Fruit fly (Drosophila melanogaster): ENCODE data around the gene Inx5.

The Inx5 gene

DNA sequence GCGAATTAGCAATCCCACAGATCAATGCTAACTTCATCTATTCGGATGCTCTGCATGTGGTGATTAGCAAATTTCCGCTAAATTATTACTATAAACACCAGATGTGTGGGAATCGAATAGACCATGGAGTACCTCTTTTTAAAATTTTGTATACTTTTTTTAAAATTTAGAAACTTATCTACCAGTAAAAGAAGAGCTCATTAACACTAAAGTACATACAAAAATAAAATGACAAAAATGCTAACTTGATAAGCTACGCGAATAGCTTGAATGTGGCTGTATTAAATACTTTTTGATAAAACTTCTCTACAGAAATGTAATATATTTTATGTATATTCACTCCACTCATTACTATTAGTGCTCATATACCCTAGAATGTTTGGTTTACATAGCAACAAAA is 3.4 kb upstream of the Inx5 start:
- peak; percentile 44 for TF ChIP-seq noc (tag; optimal IDR thresholded peaks at IDR 0.05)

DNA sequence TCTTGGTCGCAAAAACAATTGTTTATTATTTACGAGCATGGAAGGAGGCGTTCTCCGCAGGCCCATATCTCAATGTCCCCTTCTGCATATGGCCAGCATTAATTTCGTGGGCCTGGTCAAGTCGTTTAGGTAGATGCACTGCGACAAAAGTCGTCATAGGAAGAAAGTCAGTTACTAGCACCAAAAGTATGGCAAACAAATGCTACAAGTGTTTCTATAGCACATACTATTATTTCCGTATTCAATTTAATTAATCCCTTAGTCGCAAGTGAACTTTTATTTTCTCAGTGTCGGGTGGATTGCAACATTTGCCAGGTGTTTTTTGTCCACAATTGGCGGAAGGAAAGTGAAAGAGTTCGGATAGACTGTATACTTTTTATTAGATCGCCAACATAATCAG is 2.3 kb upstream of the Inx5 start:
- no peak for TF ChIP-seq noc (tag; optimal IDR thresholded peaks at IDR 0.05)

DNA sequence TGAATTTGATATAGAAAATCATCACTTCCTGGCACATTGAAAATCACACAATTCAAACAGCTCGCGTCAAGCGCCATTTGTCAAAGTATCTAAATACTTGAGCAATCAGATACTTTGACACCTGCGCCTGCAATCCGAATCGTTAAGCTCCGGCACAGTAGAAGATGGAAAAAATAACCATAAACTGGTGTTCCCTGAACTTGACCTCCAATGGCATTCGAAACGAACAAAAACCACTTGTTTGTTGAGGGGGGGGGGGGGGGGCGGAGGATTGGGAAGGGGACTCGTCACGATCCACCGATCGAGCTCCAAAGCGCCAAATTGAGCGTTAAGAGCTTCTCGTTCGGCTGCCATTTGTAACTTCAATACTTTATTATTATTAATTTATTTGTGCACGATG is 1.2 kb upstream of the Inx5 start:
- no peak for TF ChIP-seq noc (tag; optimal IDR thresholded peaks at IDR 0.05)

DNA sequence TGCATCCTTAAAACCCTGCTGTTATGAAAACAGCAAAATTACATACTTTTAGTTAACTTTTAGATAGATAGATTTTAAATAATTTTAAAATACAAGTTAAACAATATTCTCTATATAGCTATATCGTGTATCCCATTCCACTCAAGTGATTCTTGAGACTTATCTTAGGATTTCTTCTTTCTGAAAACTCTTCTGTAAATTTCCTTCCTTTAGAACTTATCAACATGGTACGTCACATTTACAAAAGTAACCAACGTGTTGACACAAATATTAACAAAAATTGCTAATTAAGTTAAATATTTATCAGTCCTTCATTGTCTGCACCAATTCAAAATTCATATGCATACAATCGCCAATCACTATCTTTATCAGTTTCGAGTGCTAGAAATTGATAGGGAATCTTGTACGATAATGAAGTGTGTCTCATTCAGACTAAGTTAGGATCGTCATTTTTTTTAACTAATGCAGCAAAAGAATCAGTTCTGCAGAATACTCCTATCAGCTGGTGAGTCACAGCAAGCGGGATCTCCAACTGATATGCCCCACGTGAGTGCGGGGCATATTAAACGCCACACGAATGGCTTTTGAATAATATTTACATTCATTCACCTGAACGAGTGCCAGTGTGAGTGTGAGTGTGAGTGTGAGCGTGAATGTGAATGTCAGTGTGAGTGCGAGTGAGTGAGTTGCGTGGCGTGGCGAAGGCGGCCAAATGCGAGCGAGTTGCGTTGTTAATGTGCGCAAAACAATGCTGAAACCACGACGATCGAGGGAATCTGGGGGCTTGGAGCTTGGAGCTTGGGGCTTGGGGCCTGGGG is 2.9 kb downstream of the Inx5 start:
- TF ChIP-seq noc (tag; optimal IDR thresholded peaks at IDR 0.05) = no peak

DNA sequence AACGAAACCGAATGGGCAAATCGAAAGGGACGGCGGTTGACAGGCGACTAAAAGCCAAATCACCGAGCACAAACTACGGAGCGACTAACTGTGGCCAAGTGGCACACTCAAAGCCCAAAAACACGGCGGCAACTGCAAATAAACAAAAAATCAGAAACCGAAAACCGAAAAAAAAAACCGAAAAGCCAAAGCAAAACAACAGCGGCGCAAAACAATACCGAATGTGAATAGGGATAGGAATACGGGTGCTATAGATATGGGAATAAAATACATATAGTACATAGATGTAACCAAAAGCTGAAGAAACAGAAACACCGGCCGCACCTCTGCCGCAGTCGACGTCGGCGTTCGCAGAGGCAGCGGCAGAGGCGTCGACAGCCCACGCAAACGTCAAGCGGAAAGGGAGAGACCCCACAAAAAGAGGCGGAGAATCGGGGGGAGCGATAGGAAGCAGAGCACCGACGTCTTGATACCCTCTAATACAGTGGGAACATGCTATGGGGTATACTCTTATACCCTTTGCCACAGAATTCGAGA is 3.6 kb downstream of the Inx5 start, which contains the start of gene RhoGAP18B:
RhoGAP18B (minus strand) TSS at position 51 of the 537 bp plus-strand sequence.
- TF ChIP-seq noc (tag; optimal IDR thresholded peaks at IDR 0.05) = no peak

DNA sequence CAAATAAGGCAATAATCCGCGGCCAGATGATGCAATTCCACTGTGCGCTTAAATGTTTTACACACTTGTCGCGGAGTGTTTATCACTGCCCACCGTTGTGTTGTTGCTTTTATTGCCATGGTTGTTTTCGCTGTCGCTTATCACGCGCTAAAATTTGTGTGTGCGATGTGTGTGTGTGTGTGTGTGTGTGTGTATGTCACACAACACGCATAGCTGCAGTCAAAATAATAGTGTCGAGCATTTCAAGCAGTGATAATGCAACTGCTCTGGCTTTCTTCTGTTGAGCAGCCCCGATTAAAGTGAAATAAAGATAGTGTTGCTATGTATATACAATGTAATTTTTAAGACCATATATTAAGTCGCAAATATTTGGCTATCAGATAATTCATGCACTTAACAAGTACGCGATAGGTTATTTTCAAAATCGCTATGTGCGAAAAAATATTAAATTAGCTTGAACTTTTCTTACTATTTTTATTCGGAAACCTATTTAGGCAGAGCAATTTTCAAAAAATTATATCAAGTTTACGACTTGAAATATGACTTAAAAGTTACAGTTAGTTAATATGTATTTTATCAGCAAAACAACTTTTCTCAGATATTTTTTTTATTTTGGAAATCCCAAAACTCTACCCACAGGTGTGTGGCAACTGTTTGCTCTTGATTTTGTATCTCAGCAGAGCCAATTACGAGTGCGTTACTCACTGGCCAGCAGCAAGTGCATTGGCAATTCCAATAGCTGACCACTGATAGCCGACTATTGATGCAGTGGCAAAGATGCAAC is 4.3 kb downstream of the Inx5 start:
- TF ChIP-seq noc (tag; optimal IDR thresholded peaks at IDR 0.05) = peak; percentile 52

DNA sequence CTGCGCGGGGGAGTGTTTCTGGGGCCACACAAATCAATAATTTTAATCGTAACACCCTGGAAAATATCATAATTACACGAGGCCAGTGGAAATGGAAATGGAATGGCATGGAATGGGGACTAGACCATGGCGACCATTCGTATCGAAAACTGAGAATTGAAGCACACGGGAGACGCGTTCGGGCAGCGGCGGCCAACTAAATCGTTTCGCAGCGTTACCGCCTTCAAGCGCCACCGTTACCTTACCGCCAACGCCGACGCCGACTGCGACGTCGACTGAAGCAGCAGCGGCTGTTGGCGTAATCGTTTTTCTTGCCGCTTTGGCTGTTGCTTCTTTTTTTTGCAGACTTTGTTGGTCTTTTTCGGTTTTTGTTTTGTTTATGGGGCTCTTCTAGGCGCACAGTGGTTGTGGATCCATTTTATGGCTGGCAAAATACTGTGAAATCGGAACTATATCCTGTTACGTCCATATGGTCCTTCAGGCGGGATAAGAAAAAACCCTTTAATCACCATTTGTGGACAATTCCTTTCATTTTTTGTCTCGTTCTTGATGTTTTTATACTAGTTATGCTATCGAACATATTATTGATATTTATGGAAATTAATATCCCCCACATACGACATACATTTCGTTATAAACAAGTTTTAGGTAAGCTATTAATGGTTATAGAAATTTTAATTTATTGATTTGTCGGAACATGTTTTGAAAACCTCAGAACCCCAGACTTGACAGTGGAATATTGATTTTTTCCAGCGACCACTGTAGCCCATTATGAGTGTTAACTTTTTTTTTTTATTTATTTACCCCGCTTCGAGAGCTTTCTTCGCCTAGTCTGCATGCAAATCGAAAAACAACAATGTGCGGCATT is 5.3 kb downstream of the Inx5 start:
- TF ChIP-seq noc (tag; optimal IDR thresholded peaks at IDR 0.05) = no peak

DNA sequence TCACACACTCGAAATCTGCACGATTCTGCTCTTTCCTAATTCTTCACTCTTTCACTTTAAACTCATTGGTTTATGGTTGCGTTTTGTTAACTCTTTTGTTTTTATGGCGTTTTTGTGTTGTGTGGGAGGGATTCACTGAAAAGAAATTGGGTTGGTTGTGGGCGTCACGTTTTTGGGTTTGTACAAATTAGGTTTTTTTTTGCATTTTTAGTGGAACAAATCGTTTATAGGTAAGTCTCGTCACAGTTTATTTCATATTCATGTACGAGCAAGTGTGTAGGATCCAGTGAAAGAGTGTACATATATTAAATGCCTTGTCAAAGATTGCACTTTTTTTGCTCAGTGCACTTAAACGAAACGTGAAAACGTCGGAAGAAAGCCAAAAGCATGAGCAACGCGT is 6.0 kb downstream of the Inx5 start:
- peak; percentile 64 for TF ChIP-seq noc (tag; optimal IDR thresholded peaks at IDR 0.05)

DNA sequence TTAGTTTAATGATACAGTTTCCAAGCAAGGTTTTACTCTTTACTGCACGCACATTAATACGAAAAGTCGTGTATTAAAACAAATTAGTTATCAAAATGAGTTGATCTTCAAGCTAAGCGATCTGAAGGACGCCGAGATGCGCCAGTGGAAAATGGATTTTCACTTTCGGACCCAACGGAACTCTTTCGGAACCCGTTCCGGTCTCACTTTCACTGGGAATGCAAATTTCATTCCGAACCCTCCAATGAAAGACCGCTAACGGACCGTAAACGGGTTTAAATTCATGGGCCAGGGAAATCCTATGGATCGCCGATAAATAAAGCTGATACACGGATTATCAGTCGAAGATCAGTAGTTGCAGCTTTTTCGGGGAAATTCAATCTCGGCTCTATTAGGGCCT is 7.2 kb downstream of the Inx5 start:
- no peak for TF ChIP-seq noc (tag; optimal IDR thresholded peaks at IDR 0.05)

DNA sequence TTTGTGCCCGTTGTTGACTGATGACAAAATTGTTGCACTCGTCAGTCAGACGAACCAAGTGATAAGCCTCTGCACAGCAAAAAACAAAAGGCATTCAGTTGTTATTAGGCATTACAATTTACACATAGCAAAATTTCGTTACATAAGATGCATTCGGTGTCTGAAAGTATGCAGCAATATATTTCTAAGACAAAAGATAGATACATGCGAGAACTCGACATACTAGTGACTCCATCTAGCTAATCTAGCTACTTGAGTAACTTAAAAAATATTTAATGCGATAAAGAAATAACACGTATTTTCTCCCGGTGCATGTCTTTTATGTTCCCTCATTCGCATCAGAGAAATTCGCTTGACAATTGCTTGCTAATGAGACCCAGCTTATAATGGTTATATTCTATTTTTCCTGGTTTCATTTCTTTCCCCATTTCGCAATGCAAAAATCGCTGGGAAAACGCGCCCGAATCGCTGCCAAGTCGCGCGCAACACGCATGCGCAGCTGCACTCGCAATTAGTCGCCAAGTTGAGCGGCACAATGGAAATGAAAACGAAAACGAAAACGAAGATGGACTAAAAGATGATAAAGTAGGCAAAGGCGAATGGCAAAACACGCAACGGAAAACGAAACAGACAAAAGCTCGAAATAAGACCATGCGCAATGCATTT is 8.3 kb downstream of the Inx5 start:
- no peak for TF ChIP-seq noc (tag; optimal IDR thresholded peaks at IDR 0.05)

DNA sequence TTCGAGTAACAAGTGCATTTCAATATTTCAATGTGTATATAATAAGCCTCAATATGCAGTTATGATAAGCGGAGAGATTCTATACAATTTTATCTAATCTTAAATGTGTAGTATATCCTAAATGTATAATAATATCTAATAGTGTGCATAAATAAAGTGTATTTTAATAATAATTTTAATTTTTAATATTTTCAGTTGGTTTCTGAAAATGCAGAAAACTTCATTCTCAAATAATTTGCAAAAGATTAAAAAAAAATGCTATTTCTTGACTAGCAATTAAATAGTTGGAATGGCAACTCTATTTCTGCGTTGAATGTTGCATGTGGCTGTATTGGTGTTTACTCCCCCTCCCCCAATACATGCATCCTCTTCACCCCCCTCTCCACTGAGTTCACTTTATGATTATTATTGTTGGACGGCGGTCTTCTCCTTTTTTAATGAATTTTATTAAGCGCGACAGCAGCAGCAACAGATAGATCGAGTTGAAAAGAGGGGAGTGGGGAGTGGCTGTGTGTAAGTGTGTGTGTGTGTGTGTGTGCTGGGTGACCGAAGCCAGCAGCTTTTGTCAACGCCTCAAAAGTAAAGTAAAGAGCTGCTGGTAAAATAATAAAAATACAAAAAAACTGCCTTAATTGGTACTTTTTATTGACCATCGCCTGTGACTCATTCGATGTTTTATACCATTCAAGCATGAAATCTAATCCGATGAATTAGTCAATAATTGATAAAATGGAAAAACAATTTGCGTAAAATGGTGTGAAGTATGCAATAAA is 9.9 kb downstream of the Inx5 start:
- TF ChIP-seq noc (tag; optimal IDR thresholded peaks at IDR 0.05) = no peak

DNA sequence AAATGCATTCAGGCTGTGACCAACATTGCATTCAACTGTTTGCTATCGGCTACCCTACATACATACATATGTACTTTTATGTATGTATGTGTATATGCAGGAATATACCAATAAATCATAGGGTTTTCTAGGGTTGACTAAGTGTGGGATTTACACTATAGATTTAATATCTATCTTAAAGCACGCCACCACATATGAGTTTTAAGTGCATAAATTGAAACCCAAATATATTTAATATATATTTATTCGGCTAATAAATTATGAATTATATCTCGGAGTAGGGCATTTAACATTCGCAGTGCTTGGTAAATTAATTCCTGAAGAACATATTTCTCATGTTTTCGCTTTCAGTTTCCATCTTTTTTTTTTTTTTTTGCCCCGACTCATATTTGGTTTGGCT is 10.7 kb downstream of the Inx5 start:
- no peak for TF ChIP-seq noc (tag; optimal IDR thresholded peaks at IDR 0.05)

DNA sequence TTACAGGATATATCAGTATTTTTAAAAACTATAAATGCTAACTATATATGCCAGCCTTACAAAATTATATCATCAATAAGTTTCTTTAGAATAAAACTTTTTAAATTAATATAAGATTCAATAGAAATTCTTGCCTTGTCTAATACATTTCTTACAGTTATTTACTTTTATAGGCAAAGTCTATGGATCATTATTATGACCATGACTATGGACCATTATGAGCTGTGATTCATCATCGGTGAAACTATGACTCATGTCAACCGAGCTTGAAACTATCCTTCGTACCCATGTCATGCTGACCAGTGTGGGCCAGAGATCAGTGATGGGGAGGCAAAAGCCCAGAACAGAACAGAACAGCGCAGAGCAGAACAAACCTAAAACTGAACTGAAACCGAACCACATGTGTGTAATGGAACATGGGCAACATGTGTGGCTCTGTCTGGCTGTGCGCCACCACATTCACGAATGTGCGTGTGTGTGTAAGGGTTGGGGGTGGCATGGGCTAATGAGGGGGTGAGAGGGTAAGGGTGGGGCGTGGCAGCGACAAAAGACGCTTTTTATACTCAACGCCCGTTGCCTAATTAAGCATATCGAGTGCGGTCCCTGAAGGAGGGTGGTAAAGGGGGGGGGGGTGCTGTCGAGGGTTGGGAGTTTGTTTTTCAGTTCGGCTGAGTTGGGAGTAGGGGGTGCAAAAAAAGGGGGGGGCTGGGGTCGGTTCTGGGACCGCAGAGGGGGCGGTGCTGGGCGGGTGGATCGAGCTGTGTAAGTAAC is 12.0 kb downstream of the Inx5 start:
- TF ChIP-seq noc (tag; optimal IDR thresholded peaks at IDR 0.05) = no peak

DNA sequence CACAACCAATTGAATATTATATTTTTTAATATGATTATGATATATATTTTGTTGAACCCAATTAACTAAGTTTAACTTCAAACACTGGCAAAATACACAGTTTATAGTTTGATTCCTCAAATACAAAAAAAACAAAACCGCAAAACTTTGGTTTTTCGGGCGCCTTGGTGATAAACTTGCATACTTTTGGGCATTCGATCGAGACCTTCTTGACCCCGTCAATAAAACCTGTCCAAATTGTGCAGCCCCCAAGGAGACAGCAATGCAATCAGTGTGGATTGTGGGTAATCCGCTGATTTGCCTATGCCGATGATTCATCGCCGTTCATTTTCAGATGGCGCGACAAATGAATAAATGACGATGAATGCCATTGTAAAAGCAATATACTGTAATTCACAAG is 13.2 kb downstream of the Inx5 start:
- no peak for TF ChIP-seq noc (tag; optimal IDR thresholded peaks at IDR 0.05)

All from whole organism, larva.